Fruit fly (Drosophila melanogaster) whole organism, embryonic: Measurements from ENCODE around the gene E23.
A peak's percentile ranks its signal among the peaks of the same experiment; 100 is the strongest.

ENCODE experiments used
- Adf1 ChIP-seq: fragments of 200-800 bp; sonication (Bioruptor generic); IDR thresholded peaks from 2 replicates; pipeline ENCODE4 v1.3.6; 2022; ENCODE audit warnings: missing biosample characterization, missing genetic modification characterization
- Bdp1 ChIP-seq: fragments of 200-800 bp; sonication (Bioruptor generic); optimal IDR thresholded peaks from 3 replicates; lab custom pipeline; 2016; ENCODE audit warnings: missing biosample characterization, missing genetic modification characterization
- Blimp-1 ChIP-seq: fragments of 200-800 bp; sonication (Bioruptor generic); optimal IDR thresholded peaks from 3 replicates; lab custom pipeline; 2018; ENCODE audit warnings: missing biosample characterization, missing genetic modification characterization, mild to moderate bottlenecking, moderate library complexity, missing genetic modification reagents
- BtbVII ChIP-seq: fragments of 200-800 bp; sonication (Bioruptor generic); optimal IDR thresholded peaks from 3 replicates; lab custom pipeline; 2017; ENCODE audit warnings: missing biosample characterization, mild to moderate bottlenecking, missing genetic modification characterization
- CG10431 ChIP-seq: fragments of 200-800 bp; sonication (Bioruptor generic); optimal IDR thresholded peaks from 3 replicates; lab custom pipeline; 2018; ENCODE audit warnings: missing biosample characterization, mild to moderate bottlenecking, missing genetic modification characterization
- CG10654 ChIP-seq: fragments of 200-800 bp; sonication (Bioruptor generic); optimal IDR thresholded peaks from 2 replicates; lab custom pipeline; 2016; ENCODE audit warnings: missing biosample characterization, missing genetic modification characterization
- CG10979 ChIP-seq: fragments of 200-800 bp; sonication (Bioruptor generic); optimal IDR thresholded peaks from 2 replicates; lab custom pipeline; 2018; ENCODE audit warnings: missing biosample characterization, mild to moderate bottlenecking, missing genetic modification characterization, moderate library complexity
- CG11093 ChIP-seq: fragments of 200-800 bp; sonication (Bioruptor generic); IDR thresholded peaks from 3 replicates; pipeline ENCODE4 v1.3.6; 2022; ENCODE audit warnings: missing biosample characterization, missing genetic modification characterization
- CG11398 ChIP-seq: fragments of 200-800 bp; sonication (Bioruptor generic); optimal IDR thresholded peaks from 2 replicates; lab custom pipeline; 2016; ENCODE audit warnings: missing biosample characterization, missing genetic modification characterization
- CG11695 ChIP-seq: fragments of 200-800 bp; sonication (Bioruptor generic); IDR thresholded peaks from 3 replicates; pipeline ENCODE4 v1.3.6; 2022; ENCODE audit warnings: missing biosample characterization, missing genetic modification characterization
- CG12236 ChIP-seq: fragments of 200-800 bp; sonication (Bioruptor generic); optimal IDR thresholded peaks from 2 replicates; lab custom pipeline; 2016; ENCODE audit warnings: missing biosample characterization, missing genetic modification characterization
- CG1602 ChIP-seq: fragments of 200-800 bp; sonication (Bioruptor generic); optimal IDR thresholded peaks from 3 replicates; lab custom pipeline; 2016; ENCODE audit warnings: missing biosample characterization, missing genetic modification characterization
- CG1603 ChIP-seq: fragments of 200-800 bp; sonication (Bioruptor generic); optimal IDR thresholded peaks from 2 replicates; lab custom pipeline; 2019; ENCODE audit warnings: missing biosample characterization, mild to moderate bottlenecking, missing genetic modification characterization, moderate library complexity
- CG1647 ChIP-seq: fragments of 200-800 bp; sonication (Bioruptor generic); optimal IDR thresholded peaks from 3 replicates; lab custom pipeline; 2016; ENCODE audit warnings: missing biosample characterization, missing genetic modification characterization
- CG1792 ChIP-seq: fragments of 200-800 bp; sonication (Bioruptor generic); optimal IDR thresholded peaks from 2 replicates; lab custom pipeline; 2016; ENCODE audit warnings: missing biosample characterization, missing genetic modification characterization
- CG2116 ChIP-seq: fragments of 200-800 bp; sonication (Bioruptor generic); optimal IDR thresholded peaks from 3 replicates; lab custom pipeline; 2018; ENCODE audit warnings: missing biosample characterization, mild to moderate bottlenecking, missing genetic modification characterization
- CG30403 ChIP-seq: fragments of 200-800 bp; sonication (Bioruptor generic); optimal IDR thresholded peaks from 3 replicates; lab custom pipeline; 2016; ENCODE audit warnings: missing biosample characterization, missing genetic modification characterization
- CG33213 ChIP-seq: fragments of 200-800 bp; sonication (Bioruptor generic); optimal IDR thresholded peaks from 3 replicates; lab custom pipeline; 2016; ENCODE audit warnings: missing biosample characterization, missing genetic modification characterization
- CG3838 ChIP-seq: fragments of 200-800 bp; sonication (Bioruptor generic); optimal IDR thresholded peaks from 3 replicates; lab custom pipeline; 2016; ENCODE audit warnings: missing biosample characterization, missing genetic modification characterization
- CG4707 ChIP-seq: fragments of 200-800 bp; sonication (Bioruptor generic); optimal IDR thresholded peaks from 2 replicates; lab custom pipeline; 2018; ENCODE audit warnings: missing biosample characterization, mild to moderate bottlenecking, missing genetic modification characterization, moderate library complexity
- CG6813 ChIP-seq: fragments of 200-800 bp; sonication (Bioruptor generic); optimal IDR thresholded peaks from 2 replicates; lab custom pipeline; 2017; ENCODE audit warnings: missing biosample characterization, missing genetic modification characterization, mild to moderate bottlenecking, moderate library complexity, missing genetic modification reagents
- CG9215 ChIP-seq: fragments of 200-800 bp; sonication (Bioruptor generic); IDR thresholded peaks from 2 replicates; pipeline ENCODE4 v1.3.6; 2022; ENCODE audit warnings: missing biosample characterization, missing genetic modification characterization
- CG9797 ChIP-seq: fragments of 200-800 bp; sonication (Bioruptor generic); optimal IDR thresholded peaks from 3 replicates; lab custom pipeline; 2018; ENCODE audit warnings: missing biosample characterization, mild to moderate bottlenecking, missing genetic modification characterization
- CrebB ChIP-seq: fragments of 200-800 bp; sonication (Bioruptor generic); optimal IDR thresholded peaks from 3 replicates; lab custom pipeline; 2018; ENCODE audit warnings: missing biosample characterization, mild to moderate bottlenecking, missing genetic modification characterization
- Dll ChIP-seq: fragments of 200-800 bp; sonication (Bioruptor generic); IDR thresholded peaks from 4 replicates; pipeline ENCODE4 v1.3.6; 2022; ENCODE audit warnings: missing biosample characterization, missing genetic modification characterization; ENCODE audit not compliant: partially characterized antibody
- Dref ChIP-seq: fragments of 200-800 bp; sonication (Bioruptor generic); IDR thresholded peaks from 2 replicates; pipeline ENCODE4 v1.3.6; 2022; ENCODE audit warnings: missing biosample characterization, missing genetic modification characterization
- Fer3 ChIP-seq: fragments of 200-800 bp; sonication (Bioruptor generic); optimal IDR thresholded peaks from 2 replicates; lab custom pipeline; 2018; ENCODE audit warnings: missing biosample characterization, mild to moderate bottlenecking, missing genetic modification characterization, moderate library complexity
- H2.0 ChIP-seq: fragments of 200-800 bp; sonication (Bioruptor generic); IDR thresholded peaks from 2 replicates; pipeline ENCODE4 v1.3.6; 2022; ENCODE audit warnings: missing biosample characterization, missing genetic modification characterization
- HmgD ChIP-seq: fragments of 200-800 bp; sonication (Bioruptor generic); optimal IDR thresholded peaks from 3 replicates; lab custom pipeline; 2016; ENCODE audit warnings: missing biosample characterization, missing genetic modification characterization
- Myb ChIP-seq: fragments of 200-800 bp; sonication (Bioruptor generic); optimal IDR thresholded peaks from 2 replicates; lab custom pipeline; 2016; ENCODE audit warnings: missing biosample characterization, missing genetic modification characterization
- Rfx ChIP-seq: fragments of 200-800 bp; sonication (Bioruptor generic); IDR thresholded peaks from 2 replicates; pipeline ENCODE4 v1.3.6; 2022; ENCODE audit warnings: missing biosample characterization, missing genetic modification characterization
- br ChIP-seq: fragments of >200 bp; optimal IDR thresholded peaks from 2 replicates; lab custom pipeline; 2017
- cato ChIP-seq: fragments of 200-800 bp; sonication (Bioruptor generic); optimal IDR thresholded peaks from 2 replicates; lab custom pipeline; 2016; ENCODE audit warnings: missing biosample characterization, missing genetic modification characterization, borderline replicate concordance
- ci ChIP-seq: fragments of 200-800 bp; sonication (Bioruptor generic); IDR thresholded peaks from 3 replicates; pipeline ENCODE4 v1.3.6; 2022; ENCODE audit warnings: missing biosample characterization, missing genetic modification characterization
- crol ChIP-seq: fragments of 200-800 bp; sonication (Bioruptor generic); IDR thresholded peaks from 2 replicates; pipeline ENCODE4 v1.3.6; 2022; ENCODE audit warnings: missing biosample characterization, missing genetic modification characterization
- crp ChIP-seq, 2 experiments: fragments of 200-800 bp; sonication (Bioruptor generic); optimal IDR thresholded peaks; 2 replicates in 1 of 2; 3 replicates in 1 of 2; lab custom pipeline; 2017; ENCODE audit warnings: missing biosample characterization in 2 of 2, missing genetic modification characterization in 2 of 2, mild to moderate bottlenecking in 1 of 2, moderate library complexity in 1 of 2
- emc ChIP-seq: fragments of 200-800 bp; sonication (Bioruptor generic); optimal IDR thresholded peaks from 2 replicates; lab custom pipeline; 2016; ENCODE audit warnings: missing biosample characterization, missing genetic modification characterization
- en ChIP-seq: fragments of 200-800 bp; sonication (Bioruptor generic); optimal IDR thresholded peaks from 2 replicates; lab custom pipeline; 2016; ENCODE audit warnings: missing biosample characterization, missing genetic modification characterization
- klu ChIP-seq: fragments of 200-800 bp; sonication (Bioruptor generic); IDR thresholded peaks from 2 replicates; pipeline ENCODE4 v1.3.6; 2022; ENCODE audit warnings: missing biosample characterization, missing genetic modification characterization
- knrl ChIP-seq: fragments of 200-800 bp; sonication (Bioruptor generic); IDR thresholded peaks from 3 replicates; pipeline ENCODE4 v1.3.6; 2022; ENCODE audit warnings: missing biosample characterization, missing genetic modification characterization; ENCODE audit not compliant: partially characterized antibody
- nom ChIP-seq: fragments of 200-800 bp; sonication (Bioruptor generic); optimal IDR thresholded peaks from 2 replicates; lab custom pipeline; 2017; ENCODE audit warnings: missing biosample characterization, missing genetic modification characterization, mild to moderate bottlenecking, moderate library complexity, missing genetic modification reagents
- sc ChIP-seq, 3 experiments: fragments of >200 bp in 2 of 3; fragments of 200-800 bp in 1 of 3; sonication (Bioruptor generic) in 1 of 3; optimal IDR thresholded peaks; 2 replicates in 2 of 3; 3 replicates in 1 of 3; lab custom pipeline; 2017; ENCODE audit warnings: mild to moderate bottlenecking in 1 of 3, missing biosample characterization in 1 of 3, missing genetic modification characterization in 1 of 3, missing genetic modification reagents in 1 of 3
- sim ChIP-seq: fragments of 200-800 bp; sonication (Bioruptor generic); IDR thresholded peaks from 2 replicates; pipeline ENCODE4 v1.3.6; 2022; ENCODE audit warnings: missing biosample characterization, missing genetic modification characterization
- slbo ChIP-seq: fragments of 200-800 bp; sonication (Bioruptor generic); IDR thresholded peaks from 2 replicates; pipeline ENCODE4 v1.3.6; 2022; ENCODE audit warnings: missing biosample characterization, missing genetic modification characterization
- sqz ChIP-seq: fragments of 200-800 bp; sonication (Bioruptor generic); optimal IDR thresholded peaks from 3 replicates; lab custom pipeline; 2018; ENCODE audit warnings: missing biosample characterization, mild to moderate bottlenecking, missing genetic modification characterization
- tgo ChIP-seq: fragments of 200-800 bp; sonication (Bioruptor generic); IDR thresholded peaks from 3 replicates; pipeline ENCODE4 v1.3.6; 2022; ENCODE audit warnings: missing biosample characterization, missing genetic modification characterization
- ttk ChIP-seq: fragments of 200-800 bp; sonication (Bioruptor generic); IDR thresholded peaks from 2 replicates; pipeline ENCODE4 v2.1.2; 2022; ENCODE audit warnings: missing biosample characterization, missing genetic modification characterization
- twi ChIP-seq: fragments of 200-800 bp; optimal IDR thresholded peaks from 2 replicates; lab custom pipeline; 2019; ENCODE audit warnings: missing biosample characterization, mild to moderate bottlenecking, missing genetic modification characterization, moderate library complexity
- zen2 ChIP-seq: fragments of 200-800 bp; sonication (Bioruptor generic); IDR thresholded peaks from 3 replicates; pipeline ENCODE4 v1.3.6; 2022; ENCODE audit warnings: missing biosample characterization, missing genetic modification characterization; ENCODE audit not compliant: partially characterized antibody
- zfh1 ChIP-seq: fragments of 200-800 bp; sonication (Bioruptor generic); IDR thresholded peaks from 3 replicates; pipeline ENCODE4 v1.3.6; 2022; ENCODE audit warnings: missing biosample characterization, missing genetic modification characterization

Gene E23

DNA sequence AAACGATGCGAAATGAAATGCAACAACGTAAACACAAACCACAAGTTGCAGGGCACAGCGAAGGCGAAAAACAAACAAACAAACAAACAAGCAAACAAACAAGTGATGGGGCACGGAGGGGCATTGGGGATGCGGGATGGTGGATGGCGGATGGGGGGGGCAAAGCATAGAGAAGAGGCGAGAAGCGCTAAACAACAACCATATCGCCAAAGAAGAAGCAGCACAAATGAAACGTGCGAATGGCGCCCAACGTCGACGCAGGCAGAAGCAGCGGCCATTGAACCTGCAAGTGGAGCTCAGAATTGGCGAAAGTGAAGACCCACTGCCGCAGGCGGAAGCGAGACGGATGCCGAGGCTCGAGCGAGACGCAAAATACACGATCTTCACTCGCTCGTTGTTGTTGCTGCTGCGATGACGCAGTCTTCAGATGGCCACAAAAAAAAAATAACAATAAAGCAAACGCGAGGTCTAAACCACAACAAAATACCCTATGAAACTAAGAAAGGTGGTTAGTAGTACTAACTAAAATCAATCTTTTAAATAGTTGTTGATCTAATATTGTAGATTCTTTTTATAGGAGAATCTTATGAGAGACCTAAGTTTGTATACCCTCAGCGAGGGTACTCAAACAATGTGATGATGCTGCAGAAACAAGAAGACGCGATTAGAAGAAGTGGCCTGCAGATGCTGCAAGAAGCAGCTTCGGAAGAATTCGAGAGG lies 8.7 kb downstream of the E23 start (continued):
- TF ChIP-seq en (GFP tag; lab: Kevin White, UChicago) (no peak), sc (optimal IDR thresholded peaks at IDR 0.05; lab: Kevin White, UChicago) (no peak), sc (GFP tag; optimal IDR thresholded peaks at IDR 0.05; lab: Kevin White, UChicago) (no peak), CG4707 (GFP tag; lab: Kevin White, UChicago) (no peak), CG33213 (GFP tag; lab: Kevin White, UChicago) (no peak), ttk (no peak), CG9215 (no peak), tgo (GFP tag; lab: Robert Waterston, UW) (no peak), knrl (GFP tag; lab: Robert Waterston, UW) (no peak), CrebB (tag; lab: Kevin White, UChicago) (no peak), CG11398 (GFP tag; lab: Kevin White, UChicago) (no peak), Dll (GFP tag; lab: Robert Waterston, UW) (no peak), br (lab: Kevin White, UChicago) (no peak), CG1602 (GFP tag; lab: Kevin White, UChicago) (no peak), BtbVII (GFP tag; lab: Kevin White, UChicago) (no peak), CG11093 (GFP tag; lab: Robert Waterston, UW) (no peak), CG3838 (GFP tag; lab: Kevin White, UChicago) (no peak), zen2 (GFP tag; lab: Robert Waterston, UW) (no peak), Blimp-1 (GFP tag; lab: Kevin White, UChicago) (peak; percentile 81), CG1647 (GFP tag; lab: Kevin White, UChicago) (no peak), Bdp1 (no peak), HmgD (no peak), CG30403 (GFP tag; lab: Kevin White, UChicago) (no peak), CG10979 (tag; lab: Kevin White, UChicago) (peak; percentile 15), CG1792 (GFP tag; lab: Kevin White, UChicago) (no peak), nom (GFP tag; lab: Kevin White, UChicago) (peak; percentile 8), cato (GFP tag; lab: Kevin White, UChicago) (no peak), emc (GFP tag; lab: Kevin White, UChicago) (no peak), CG6813 (GFP tag; lab: Kevin White, UChicago) (peak; percentile 16), Fer3 (tag; lab: Kevin White, UChicago) (no peak), sim (GFP tag; lab: Robert Waterston, UW) (no peak), klu (GFP tag; lab: Robert Waterston, UW) (no peak), CG9797 (GFP tag; lab: Kevin White, UChicago) (no peak), slbo (GFP tag; lab: Robert Waterston, UW) (0 out of 2 replicates have a peak, but pooled peaks have one; percentile 15), CG10654 (no peak), ci (peak; percentile 60; the same call in 1 of the 3 replicates), Myb (GFP tag; lab: Kevin White, UChicago) (no peak), twi (tag; lab: Kevin White, UChicago) (no peak), zfh1 (GFP tag; lab: Robert Waterston, UW) (no peak), crol (GFP tag; lab: Robert Waterston, UW) (peak; percentile 95), CG12236 (GFP tag; lab: Kevin White, UChicago) (no peak), CG11695 (no peak), H2.0 (no peak), Dref (GFP tag; lab: Robert Waterston, UW) (no peak), CG1603 (tag; lab: Kevin White, UChicago) (peak; percentile 28), CG10431 (GFP tag; lab: Kevin White, UChicago) (no peak), crp (GFP tag; optimal IDR thresholded peaks at IDR 0.05; lab: Kevin White, UChicago) (no peak), Rfx (GFP tag; lab: Robert Waterston, UW) (no peak), sqz (GFP tag; lab: Kevin White, UChicago) (peak; percentile 58), CG2116 (no peak), Adf1 (GFP tag; lab: Robert Waterston, UW) (peak; percentile 74)
